Worm (Caenorhabditis elegans) whole organism, early embryonic: ENCODE data around the gene T11G6.5.

ENCODE experiments used
- F13C5.2 ChIP-seq: sonication (generic microtip); optimal IDR thresholded peaks from 2 replicates; lab custom pipeline; 2017; ENCODE audit warnings: mild to moderate bottlenecking, missing genetic modification characterization, inconsistent platforms, missing compliant biosample characterization
- aly-1 ChIP-seq: sonication (generic microtip); optimal IDR thresholded peaks from 2 replicates; lab custom pipeline; 2016; ENCODE audit warnings: missing genetic modification characterization, missing compliant biosample characterization
- ama-1 ChIP-seq: fragments of 150-350 bp; optimal IDR thresholded peaks from 2 replicates; lab custom pipeline; 2014
- ceh-13 ChIP-seq: fragments of 200-800 bp; sonication (Bioruptor generic); optimal IDR thresholded peaks from 2 replicates; lab custom pipeline; 2018; ENCODE audit warnings: mild to moderate bottlenecking, missing genetic modification characterization, missing compliant biosample characterization
- hmbx-1 ChIP-seq: sonication (generic microtip); optimal IDR thresholded peaks from 2 replicates; lab custom pipeline; 2016; ENCODE audit warnings: mild to moderate bottlenecking, missing genetic modification characterization, missing compliant biosample characterization
- tbx-11 ChIP-seq: fragments of 200-800 bp; sonication (Bioruptor generic); IDR thresholded peaks from 2 replicates; pipeline ENCODE4 v1.3.6; 2022; ENCODE audit warnings: missing genetic modification characterization, missing compliant biosample characterization

DNA sequence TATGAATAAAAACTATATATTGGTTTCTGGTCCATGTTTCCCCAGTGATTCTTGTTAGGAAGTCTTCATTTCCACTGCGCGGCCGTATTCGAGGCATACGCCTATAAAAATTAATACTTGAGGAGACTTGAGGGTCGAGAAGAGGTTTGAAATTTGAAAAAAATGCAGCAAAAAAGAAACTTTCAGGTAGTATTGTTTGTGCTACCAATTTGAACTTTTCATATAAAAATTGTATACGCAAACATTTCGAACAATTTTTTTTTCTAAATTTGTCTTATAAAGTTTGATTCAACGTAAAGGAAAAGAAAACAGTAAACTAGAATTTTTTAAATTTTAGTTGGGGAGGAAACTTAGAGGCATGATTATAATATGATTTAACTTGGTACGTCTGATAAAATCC is 9.3 kb upstream of the T11G6.5 start, which contains the start of gene T11G6.4:
- no peak for TF ChIP-seq ama-1 (lab: Kevin White, UChicago)
- TF ChIP-seq tbx-11 (GFP tag; lab: Robert Waterston, UW), result no peak
- TF ChIP-seq aly-1, result no peak
- no peak for TF ChIP-seq ceh-13 (GFP tag; lab: Kevin White, UChicago)
- TF ChIP-seq hmbx-1 (tag; lab: Kevin White, UChicago), result no peak
- TF ChIP-seq F13C5.2 (tag; lab: Kevin White, UChicago), result no peak
